Fruit fly (Drosophila melanogaster): ENCODE data around the gene CG7202.

CG7202 gene

dm6 chr3L:21455196-21455595 is 37.4 kb downstream of the CG7202 start (continued):
- TF ChIP-seq NC2β (GFP tag; optimal IDR thresholded peaks at IDR 0.05): no peak
- no peak for TF ChIP-seq MBD-R2 (GFP tag; IDR thresholded peaks at IDR 0.05)
- no peak for TF ChIP-seq CG17568 (GFP tag; optimal IDR thresholded peaks at IDR 0.05)
- no peak for TF ChIP-seq CG13296 (GFP tag; optimal IDR thresholded peaks at IDR 0.05)
- no peak for TF ChIP-seq CG33213 (GFP tag; optimal IDR thresholded peaks at IDR 0.05)
- TF ChIP-seq disco-r (GFP tag; optimal IDR thresholded peaks at IDR 0.05): no peak
- no peak for TF ChIP-seq Myb (GFP tag; optimal IDR thresholded peaks at IDR 0.05)
- no peak for TF ChIP-seq BtbVII (GFP tag; optimal IDR thresholded peaks at IDR 0.05)
- no peak for TF ChIP-seq Dll (GFP tag; IDR thresholded peaks at IDR 0.05; ENCODE audit: partially characterized antibody)
- no peak for TF ChIP-seq Hr51 (GFP tag; optimal IDR thresholded peaks at IDR 0.05)
- TF ChIP-seq ewg (GFP tag; optimal IDR thresholded peaks at IDR 0.05): no peak
- no peak for TF ChIP-seq Lpt (GFP tag; optimal IDR thresholded peaks at IDR 0.05)
- TF ChIP-seq Optix (GFP tag; IDR thresholded peaks at IDR 0.05): no peak
- TF ChIP-seq Gug (GFP tag; IDR thresholded peaks at IDR 0.05): no peak
- TF ChIP-seq ttk (GFP tag; IDR thresholded peaks at IDR 0.05): no peak
- TF ChIP-seq CG4730 (GFP tag; IDR thresholded peaks at IDR 0.05): no peak
- no peak for TF ChIP-seq gfzf (GFP tag; optimal IDR thresholded peaks at IDR 0.05)
- TF ChIP-seq B-H1 (GFP tag; IDR thresholded peaks at IDR 0.05): no peak
- TF ChIP-seq CG17361 (GFP tag; IDR thresholded peaks at IDR 0.05): no peak
- TF ChIP-seq prd (optimal IDR thresholded peaks at IDR 0.05): no peak
- peak; percentile 48; the same call in 1 of the 3 replicates for TF ChIP-seq prd (GFP tag; IDR thresholded peaks at IDR 0.05)
- no peak for TF ChIP-seq dati (GFP tag; IDR thresholded peaks at IDR 0.05)
- TF ChIP-seq ac (GFP tag; optimal IDR thresholded peaks at IDR 0.05): peak; percentile 24
- TF ChIP-seq CG1233 (GFP tag; optimal IDR thresholded peaks at IDR 0.05): no peak
- no peak for TF ChIP-seq zen2 (GFP tag; IDR thresholded peaks at IDR 0.05; ENCODE audit: partially characterized antibody)
- TF ChIP-seq CG8765 (GFP tag; IDR thresholded peaks at IDR 0.05): no peak
- no peak for TF ChIP-seq CG15073 (GFP tag; optimal IDR thresholded peaks at IDR 0.05)
- TF ChIP-seq lola (GFP tag; optimal IDR thresholded peaks at IDR 0.05): peak in 1 of 3 experiments; percentile 17
- no peak for TF ChIP-seq CG9817 (tag; optimal IDR thresholded peaks at IDR 0.05)
- TF ChIP-seq Sin3A (optimal IDR thresholded peaks at IDR 0.05): no peak
- no peak for TF ChIP-seq CG2202 (tag; optimal IDR thresholded peaks at IDR 0.05)
- TF ChIP-seq gem (tag; optimal IDR thresholded peaks at IDR 0.05): peak; percentile 39
- TF ChIP-seq stc (GFP tag; IDR thresholded peaks at IDR 0.05): no peak
- no peak for TF ChIP-seq p53 (GFP tag; optimal IDR thresholded peaks at IDR 0.05)
- peak; percentile 1 for TF ChIP-seq CG16815 (GFP tag; optimal IDR thresholded peaks at IDR 0.05)
- TF ChIP-seq NC2α (GFP tag; optimal IDR thresholded peaks at IDR 0.05): no peak
- no peak for TF ChIP-seq ham (GFP tag; IDR thresholded peaks at IDR 0.05)
- peak; percentile 56 for TF ChIP-seq zen (tag; optimal IDR thresholded peaks at IDR 0.05)
- no peak for TF ChIP-seq amos (GFP tag; IDR thresholded peaks at IDR 0.05; ENCODE audit: partially characterized antibody)

dm6 chr3L:21453623-21454022 is 39.0 kb downstream of the CG7202 start:
- TF ChIP-seq CG6791 (GFP tag; IDR thresholded peaks at IDR 0.05; ENCODE audit: partially characterized antibody) (no peak), CkIIα-i1 (GFP tag; IDR thresholded peaks at IDR 0.05) (no peak), sens-2 (GFP tag; IDR thresholded peaks at IDR 0.05) (peak; percentile 31; the same call in 1 of the 2 replicates), D19A (tag; optimal IDR thresholded peaks at IDR 0.05) (peak; percentile 68), Hr3 (GFP tag; optimal IDR thresholded peaks at IDR 0.05) (peak; percentile 29), CG17385 (GFP tag; optimal IDR thresholded peaks at IDR 0.05) (peak; percentile 18), trem (tag; optimal IDR thresholded peaks at IDR 0.05) (peak; percentile 65), nerfin-1 (tag; optimal IDR thresholded peaks at IDR 0.05) (peak; percentile 12), CG12155 (GFP tag; optimal IDR thresholded peaks at IDR 0.05) (peak; percentile 26), CG4730 (GFP tag; IDR thresholded peaks at IDR 0.05) (no peak), CG14050 (GFP tag; IDR thresholded peaks at IDR 0.05) (no peak), CG18599 (GFP tag; optimal IDR thresholded peaks at IDR 0.05) (peak; percentile 20), Dp (GFP tag; optimal IDR thresholded peaks at IDR 0.05) (no peak), CG31388 (GFP tag; optimal IDR thresholded peaks at IDR 0.05) (no peak), CG10979 (tag; optimal IDR thresholded peaks at IDR 0.05) (peak; percentile 85), lola (GFP tag; optimal IDR thresholded peaks at IDR 0.05) (peak in 1 of 3 experiments; percentile 79), Sry-β (GFP tag; optimal IDR thresholded peaks at IDR 0.05) (no peak)
